Worm (Caenorhabditis elegans): ENCODE data around the gene K08H2.2.

DNA sequence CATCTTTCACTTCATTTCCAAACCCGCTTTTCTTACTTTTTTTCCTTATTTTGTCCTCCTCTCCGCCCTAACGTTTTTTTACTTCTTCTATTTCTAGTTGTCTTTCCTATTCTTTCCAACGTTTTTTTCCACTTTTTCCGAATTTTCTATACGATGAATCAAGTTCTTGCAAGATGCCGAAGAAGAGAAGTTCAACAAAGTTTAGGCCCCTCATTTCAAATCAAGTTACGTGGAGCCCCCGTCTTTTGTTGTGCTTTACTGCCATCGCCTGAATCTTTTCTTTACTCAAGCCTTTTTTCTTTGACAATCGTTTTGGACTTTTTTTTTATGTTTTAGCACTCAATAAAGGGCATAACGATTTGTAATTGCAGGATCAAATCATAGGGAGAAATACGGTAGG, 33.4 kb downstream of the K08H2.2 start, which contains the start of gene unc-9:
- TF ChIP-seq him-1 (tag; optimal IDR thresholded peaks at IDR 0.05) (no peak), W03F9.2 (tag; optimal IDR thresholded peaks at IDR 0.05) (no peak), dao-5 (tag; optimal IDR thresholded peaks at IDR 0.05) (no peak)

Measured in whole organism, L4/young adult.